Worm (Caenorhabditis elegans) whole organism, L2 larva: ENCODE measurements around the gene syd-1.

ENCODE experiments used
- C34F6.9 ChIP-seq: fragments of 150-350 bp; optimal IDR thresholded peaks from 2 replicates; lab custom pipeline; 2014; ENCODE audit warnings: missing biosample characterization, missing genetic modification characterization
- R02D3.7 ChIP-seq: fragments of 150-350 bp; optimal IDR thresholded peaks from 2 replicates; lab custom pipeline; 2014; ENCODE audit warnings: missing biosample characterization, missing genetic modification characterization
- ZK546.5 ChIP-seq: sonication (generic microtip); optimal IDR thresholded peaks from 2 replicates; lab custom pipeline; 2017; ENCODE audit warnings: missing biosample characterization, missing genetic modification characterization
- alr-1 ChIP-seq: fragments of 150-350 bp; optimal IDR thresholded peaks from 2 replicates; lab custom pipeline; 2014; ENCODE audit warnings: missing biosample characterization, missing genetic modification characterization
- aly-2 ChIP-seq: fragments of 150-350 bp; optimal IDR thresholded peaks from 2 replicates; lab custom pipeline; 2014; ENCODE audit warnings: missing biosample characterization, missing genetic modification characterization
- ama-1 ChIP-seq: fragments of 150-350 bp; optimal IDR thresholded peaks from 2 replicates; lab custom pipeline; 2018; ENCODE audit warnings: inconsistent platforms
- ceh-16 ChIP-seq: fragments of 150-350 bp; optimal IDR thresholded peaks from 2 replicates; lab custom pipeline; 2014; ENCODE audit warnings: missing biosample characterization, missing genetic modification characterization
- ceh-82 ChIP-seq: fragments of 150-350 bp; optimal IDR thresholded peaks from 2 replicates; lab custom pipeline; 2014; ENCODE audit warnings: missing biosample characterization, missing genetic modification characterization
- crh-2 ChIP-seq: sonication (generic microtip); optimal IDR thresholded peaks from 2 replicates; lab custom pipeline; 2017; ENCODE audit warnings: missing biosample characterization, missing genetic modification characterization
- dmd-4 ChIP-seq: sonication (generic microtip); optimal IDR thresholded peaks from 2 replicates; lab custom pipeline; 2017; ENCODE audit warnings: missing biosample characterization, missing genetic modification characterization
- elt-1 ChIP-seq: fragments of 150-350 bp; optimal IDR thresholded peaks from 2 replicates; lab custom pipeline; 2014; ENCODE audit warnings: missing biosample characterization, missing genetic modification characterization
- fos-1 ChIP-seq: fragments of 150-350 bp; optimal IDR thresholded peaks from 2 replicates; lab custom pipeline; 2014; ENCODE audit warnings: missing biosample characterization, missing genetic modification characterization
- gmeb-1 ChIP-seq: fragments of 150-350 bp; optimal IDR thresholded peaks from 2 replicates; lab custom pipeline; 2014; ENCODE audit warnings: missing biosample characterization, missing genetic modification characterization
- lin-11 ChIP-seq: fragments of 150-350 bp; sonication (generic microtip); optimal IDR thresholded peaks from 2 replicates; lab custom pipeline; 2014; ENCODE audit warnings: missing biosample characterization, missing genetic modification characterization, inconsistent platforms, mixed read lengths
- lin-13 ChIP-seq: fragments of 150-350 bp; optimal IDR thresholded peaks from 2 replicates; lab custom pipeline; 2014; ENCODE audit warnings: missing biosample characterization, missing genetic modification reagents, missing genetic modification characterization
- lin-39 ChIP-seq: fragments of 150-350 bp; optimal IDR thresholded peaks from 2 replicates; lab custom pipeline; 2014; ENCODE audit warnings: missing biosample characterization, missing genetic modification reagents, missing genetic modification characterization
- lsy-2 ChIP-seq, 2 experiments: fragments of 150-350 bp in 1 of 2; sonication (generic microtip) in 1 of 2; optimal IDR thresholded peaks; 2 replicates each; lab custom pipeline; 2014 to 2017; ENCODE audit warnings: missing biosample characterization in 2 of 2, missing genetic modification characterization in 2 of 2
- mab-5 ChIP-seq: fragments of 150-350 bp; optimal IDR thresholded peaks from 2 replicates; lab custom pipeline; 2014; ENCODE audit warnings: missing biosample characterization, missing genetic modification characterization
- mbf-1 ChIP-seq: sonication (generic microtip); optimal IDR thresholded peaks from 2 replicates; lab custom pipeline; 2017; ENCODE audit warnings: missing biosample characterization, missing genetic modification characterization
- mdl-1 ChIP-seq, 2 experiments: fragments of 150-350 bp in 1 of 2; sonication (generic microtip) in 1 of 2; optimal IDR thresholded peaks; 2 replicates each; lab custom pipeline; 2017; ENCODE audit warnings: missing biosample characterization in 2 of 2, missing genetic modification characterization in 2 of 2
- nhr-10 ChIP-seq: sonication (generic microtip); optimal IDR thresholded peaks from 2 replicates; lab custom pipeline; 2017; ENCODE audit warnings: missing biosample characterization, missing genetic modification characterization
- nhr-11 ChIP-seq: fragments of 150-350 bp; optimal IDR thresholded peaks from 2 replicates; lab custom pipeline; 2014; ENCODE audit warnings: missing biosample characterization, missing genetic modification characterization
- nhr-129 ChIP-seq: fragments of 150-350 bp; optimal IDR thresholded peaks from 2 replicates; lab custom pipeline; 2014; ENCODE audit warnings: missing biosample characterization, missing genetic modification characterization
- nhr-21 ChIP-seq: fragments of 150-350 bp; optimal IDR thresholded peaks from 2 replicates; lab custom pipeline; 2014; ENCODE audit warnings: missing biosample characterization, missing genetic modification characterization
- nhr-23 ChIP-seq: fragments of 150-350 bp; optimal IDR thresholded peaks from 2 replicates; lab custom pipeline; 2014; ENCODE audit warnings: missing biosample characterization, missing genetic modification reagents, missing genetic modification characterization
- nhr-237 ChIP-seq: fragments of 150-350 bp; optimal IDR thresholded peaks from 2 replicates; lab custom pipeline; 2014; ENCODE audit warnings: missing biosample characterization, missing genetic modification characterization
- nhr-25 ChIP-seq: fragments of 150-350 bp; sonication (generic microtip); optimal IDR thresholded peaks from 3 replicates; lab custom pipeline; 2014; ENCODE audit warnings: missing biosample characterization, missing genetic modification characterization
- nhr-6 ChIP-seq: fragments of 150-350 bp; optimal IDR thresholded peaks from 2 replicates; lab custom pipeline; 2014; ENCODE audit warnings: missing biosample characterization, missing genetic modification characterization
- nhr-77 ChIP-seq: fragments of 150-350 bp; optimal IDR thresholded peaks from 2 replicates; lab custom pipeline; 2014; ENCODE audit warnings: missing biosample characterization, missing genetic modification characterization
- sem-4 ChIP-seq: fragments of 150-350 bp; optimal IDR thresholded peaks from 2 replicates; lab custom pipeline; 2014; ENCODE audit warnings: missing biosample characterization, missing genetic modification reagents, missing genetic modification characterization
- skn-1 ChIP-seq: sonication (generic microtip); optimal IDR thresholded peaks from 2 replicates; lab custom pipeline; 2017; ENCODE audit warnings: missing biosample characterization, missing genetic modification characterization
- sma-3 ChIP-seq: sonication (generic microtip); optimal IDR thresholded peaks from 2 replicates; lab custom pipeline; 2016; ENCODE audit warnings: missing genetic modification reagents, missing genetic modification characterization, missing compliant biosample characterization
- sma-9 ChIP-seq, 2 experiments: fragments of 150-350 bp in 1 of 2; sonication (generic microtip) in 1 of 2; optimal IDR thresholded peaks; 2 replicates each; lab custom pipeline; 2014 to 2016; ENCODE audit warnings: missing genetic modification characterization in 2 of 2, mild to moderate bottlenecking in 1 of 2, missing biosample characterization in 1 of 2, missing compliant biosample characterization in 1 of 2, missing genetic modification reagents in 1 of 2, moderate library complexity in 1 of 2
- snpc-4 ChIP-seq: fragments of 150-350 bp; optimal IDR thresholded peaks from 2 replicates; lab custom pipeline; 2014; ENCODE audit warnings: missing biosample characterization, missing genetic modification characterization
- unc-39 ChIP-seq: fragments of 150-350 bp; optimal IDR thresholded peaks from 2 replicates; lab custom pipeline; 2014; ENCODE audit warnings: missing biosample characterization, missing genetic modification characterization
- unc-55 ChIP-seq: fragments of 150-350 bp; sonication (generic microtip); optimal IDR thresholded peaks from 3 replicates; lab custom pipeline; 2014; ENCODE audit warnings: missing biosample characterization, missing genetic modification reagents, missing genetic modification characterization
- unc-62 ChIP-seq: fragments of 150-350 bp; optimal IDR thresholded peaks from 2 replicates; lab custom pipeline; 2014; ENCODE audit warnings: missing biosample characterization, missing genetic modification reagents, missing genetic modification characterization
- zag-1 ChIP-seq: fragments of 150-350 bp; optimal IDR thresholded peaks from 2 replicates; lab custom pipeline; 2014; ENCODE audit warnings: missing biosample characterization, missing genetic modification characterization
- ztf-1 ChIP-seq: fragments of 200-800 bp; sonication (Bioruptor generic); conservative IDR thresholded peaks from 2 replicates; pipeline ENCODE4 v1.3.6; 2022; ENCODE audit warnings: missing genetic modification characterization, missing compliant biosample characterization
- ztf-11 ChIP-seq: sonication (generic microtip); optimal IDR thresholded peaks from 2 replicates; lab custom pipeline; 2017; ENCODE audit warnings: missing biosample characterization, missing genetic modification characterization
- ztf-4 ChIP-seq: fragments of 150-350 bp; optimal IDR thresholded peaks from 2 replicates; lab custom pipeline; 2014; ENCODE audit warnings: missing biosample characterization, missing genetic modification characterization

syd-1 gene

DNA sequence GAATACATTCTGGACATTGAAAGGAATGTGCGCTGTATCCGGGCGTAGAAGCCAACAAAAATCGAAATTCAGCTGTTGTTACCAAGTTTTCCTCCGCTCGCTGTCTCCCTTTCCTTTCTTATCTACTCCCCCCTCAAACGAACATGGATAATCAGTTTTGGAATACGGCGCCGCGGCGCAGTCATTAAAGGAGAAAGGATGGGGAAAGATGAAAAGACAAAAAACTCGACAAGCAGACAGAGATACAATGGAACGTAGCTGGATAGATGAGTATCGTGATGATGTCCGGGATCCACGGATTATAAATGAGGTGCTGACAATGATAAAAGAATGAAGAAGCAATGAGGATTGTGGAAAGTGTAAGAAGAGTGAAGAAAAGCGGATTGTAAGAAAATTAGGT lies 49.3 kb downstream of the syd-1 start (continued):
- TF ChIP-seq nhr-11 (tag; lab: Kevin White, UChicago) (no peak), nhr-77 (tag; lab: Kevin White, UChicago) (no peak), ztf-1 (GFP tag; lab: Robert Waterston, UW) (no peak), elt-1 (no peak), ceh-16 (tag; lab: Kevin White, UChicago) (no peak), sem-4 (tag; lab: Kevin White, UChicago) (no peak)

DNA sequence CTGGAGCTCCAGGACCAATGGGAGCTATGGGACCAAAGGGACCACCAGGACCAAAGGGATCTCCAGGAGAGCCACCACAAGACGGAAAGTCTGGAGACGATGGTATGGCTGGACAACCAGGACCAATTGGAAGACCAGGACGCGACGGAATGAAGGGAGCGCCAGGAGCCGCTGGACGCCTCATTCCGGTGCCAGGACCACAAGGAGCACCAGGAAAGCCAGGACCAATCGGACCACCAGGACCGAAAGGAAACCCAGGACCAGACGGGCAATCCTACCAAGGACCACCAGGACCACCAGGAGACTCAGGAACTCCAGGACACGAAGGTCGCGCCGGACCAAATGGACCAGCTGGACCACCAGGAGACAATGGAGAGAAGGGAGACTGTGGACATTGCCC lies 49.9 kb downstream of the syd-1 start:
- TF ChIP-seq nhr-6 (no peak), unc-39 (tag; lab: Kevin White, UChicago) (no peak), ama-1 (no peak), nhr-23 (no peak), nhr-77 (tag; lab: Kevin White, UChicago) (no peak), nhr-25 (no peak), sem-4 (tag; lab: Kevin White, UChicago) (no peak), lin-13 (no peak), ztf-11 (tag; lab: Kevin White, UChicago) (no peak), nhr-21 (tag; lab: Kevin White, UChicago) (no peak), unc-62 (GFP tag; lab: Kevin White, UChicago) (no peak), dmd-4 (tag; lab: Kevin White, UChicago) (no peak), ztf-4 (tag; lab: Kevin White, UChicago) (no peak)

DNA sequence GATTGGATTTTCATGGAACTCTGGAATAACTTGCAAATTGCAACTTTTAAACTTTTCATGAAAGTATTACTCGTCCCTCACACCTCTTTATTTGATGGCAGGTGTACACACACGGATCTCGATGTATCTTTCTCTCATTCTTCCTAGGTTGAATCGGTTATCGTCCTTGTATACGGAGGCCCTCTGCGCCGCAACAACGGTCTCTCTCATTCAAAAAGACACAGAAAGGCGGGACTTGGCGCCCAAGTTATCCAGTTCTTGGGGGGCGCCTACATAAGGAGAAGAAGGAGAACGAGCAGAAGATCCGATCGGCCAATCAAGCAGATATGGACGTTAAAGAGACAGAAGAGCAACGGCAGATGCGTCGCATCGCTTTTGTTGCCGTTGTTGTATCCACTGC lies 50.9 kb downstream of the syd-1 start, which contains the start of gene rol-8:
Gene rol-8 (plus strand): TSS at position 301 of the 400 bp plus-strand sequence.
- TF ChIP-seq nhr-77 (tag; lab: Kevin White, UChicago) (no peak), mdl-1 (tag; optimal IDR thresholded peaks at IDR 0.05; lab: Kevin White, UChicago) (no peak), nhr-21 (tag; lab: Kevin White, UChicago) (no peak), lin-13 (no peak), alr-1 (tag; lab: Kevin White, UChicago) (no peak), fos-1 (tag; lab: Kevin White, UChicago) (no peak), C34F6.9 (tag; lab: Kevin White, UChicago) (no peak), crh-2 (no peak)

DNA sequence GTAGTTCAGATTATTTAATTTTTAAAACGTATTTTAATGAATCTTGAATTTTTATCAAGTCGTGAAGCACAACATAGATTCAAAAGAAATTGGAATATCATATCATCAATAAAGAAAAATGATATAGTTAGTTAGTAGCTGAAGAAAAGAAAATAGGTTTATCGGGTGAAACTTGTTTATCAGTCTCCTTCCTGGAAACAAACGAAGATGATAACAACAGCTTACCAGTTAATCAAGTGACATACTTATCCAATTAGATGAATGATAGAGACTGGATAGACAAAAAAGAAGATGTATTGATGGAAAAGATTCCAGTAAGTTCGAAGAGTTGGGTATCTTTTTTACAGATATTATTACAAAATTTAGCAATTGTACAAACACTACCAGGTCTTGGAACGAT lies 51.8 kb downstream of the syd-1 start:
- TF ChIP-seq ama-1: no peak
- no peak for TF ChIP-seq aly-2 (tag; lab: Kevin White, UChicago)
- no peak for TF ChIP-seq nhr-21 (tag; lab: Kevin White, UChicago)
- TF ChIP-seq ZK546.5 (tag; lab: Kevin White, UChicago): no peak
- no peak for TF ChIP-seq mbf-1 (tag; lab: Kevin White, UChicago)
- no peak for TF ChIP-seq lin-11 (tag; lab: Kevin White, UChicago)
- TF ChIP-seq nhr-23: no peak
- no peak for TF ChIP-seq nhr-77 (tag; lab: Kevin White, UChicago)
- no peak for TF ChIP-seq unc-62 (GFP tag; lab: Kevin White, UChicago)
- no peak for TF ChIP-seq sma-9 (GFP tag; optimal IDR thresholded peaks at IDR 0.05; lab: Kevin White, UChicago)
- no peak for TF ChIP-seq sma-9 (tag; optimal IDR thresholded peaks at IDR 0.05; lab: Kevin White, UChicago)
- TF ChIP-seq R02D3.7 (tag; lab: Kevin White, UChicago): no peak
- no peak for TF ChIP-seq lin-13
- TF ChIP-seq C34F6.9 (tag; lab: Kevin White, UChicago): no peak
- TF ChIP-seq ceh-82 (tag; lab: Kevin White, UChicago): no peak

DNA sequence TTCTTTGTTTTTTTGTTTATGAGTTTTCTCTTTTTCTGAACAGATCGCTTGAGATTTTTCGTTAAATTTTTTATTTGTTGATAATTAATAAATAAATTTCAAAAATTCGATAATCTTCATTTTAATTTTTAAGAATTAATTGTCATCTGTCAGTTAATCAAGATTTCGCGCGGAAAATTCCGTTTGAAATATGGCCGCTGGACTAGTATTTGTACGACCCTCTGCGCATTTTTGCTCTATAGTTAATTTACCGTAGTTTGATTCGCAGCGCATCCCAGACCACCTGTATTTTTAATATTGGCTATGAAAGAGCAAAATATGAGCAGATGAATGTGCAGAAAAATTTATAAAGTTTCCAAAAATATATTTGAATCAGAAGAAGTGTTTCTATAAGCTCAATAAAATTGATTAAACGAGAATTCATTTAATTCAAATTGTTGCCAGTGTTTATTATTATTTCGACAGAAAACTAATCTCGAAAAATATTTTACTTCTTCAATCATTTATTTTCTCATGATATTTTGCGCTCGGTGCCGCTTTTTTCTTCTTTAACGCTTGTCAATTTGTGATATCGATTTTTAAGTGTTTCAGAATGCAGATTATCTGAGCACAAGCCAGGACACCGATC lies 57.0 kb downstream of the syd-1 start, which contains the start of gene nfi-1:
Gene nfi-1 (plus strand): TSS at position 578 of the 628 bp plus-strand sequence.
- peak; percentile 70 for TF ChIP-seq C34F6.9 (tag; lab: Kevin White, UChicago)
- no peak for TF ChIP-seq nhr-237
- no peak for TF ChIP-seq ceh-82 (tag; lab: Kevin White, UChicago)
- peak; percentile 59 for TF ChIP-seq unc-55 (GFP tag; lab: Kevin White, UChicago)
- TF ChIP-seq nhr-129 (tag; lab: Kevin White, UChicago): peak; percentile 45
- no peak for TF ChIP-seq ztf-1 (GFP tag; lab: Robert Waterston, UW)
- no peak for TF ChIP-seq nhr-77 (tag; lab: Kevin White, UChicago)
- peak; percentile 27 for TF ChIP-seq gmeb-1 (tag; lab: Kevin White, UChicago)
- no peak for TF ChIP-seq nhr-6
- TF ChIP-seq fos-1 (tag; lab: Kevin White, UChicago): no peak
- TF ChIP-seq skn-1 (tag; lab: Kevin White, UChicago): no peak
- TF ChIP-seq unc-62 (GFP tag; lab: Kevin White, UChicago): no peak
- TF ChIP-seq ama-1: no peak
- TF ChIP-seq sma-3: peak; percentile 18
- TF ChIP-seq mdl-1 (tag; optimal IDR thresholded peaks at IDR 0.05; lab: Kevin White, UChicago): no peak
- no peak for TF ChIP-seq nhr-21 (tag; lab: Kevin White, UChicago)
- TF ChIP-seq lin-39: no peak
- peak; percentile 36 for TF ChIP-seq crh-2
- TF ChIP-seq lin-13: peak; percentile 32
- TF ChIP-seq elt-1: no peak
- peak; percentile 3 to 95 for TF ChIP-seq lsy-2 (tag; optimal IDR thresholded peaks at IDR 0.05; lab: Kevin White, UChicago)
- TF ChIP-seq nhr-25: no peak
- TF ChIP-seq nhr-11 (tag; lab: Kevin White, UChicago): no peak
- no peak for TF ChIP-seq mab-5
- no peak for TF ChIP-seq R02D3.7 (tag; lab: Kevin White, UChicago)
- TF ChIP-seq zag-1 (tag; lab: Kevin White, UChicago): no peak
- TF ChIP-seq nhr-10: no peak
- TF ChIP-seq alr-1 (tag; lab: Kevin White, UChicago): no peak
- TF ChIP-seq unc-39 (tag; lab: Kevin White, UChicago): no peak
- peak; percentile 62 for TF ChIP-seq sma-9 (GFP tag; optimal IDR thresholded peaks at IDR 0.05; lab: Kevin White, UChicago)
- no peak for TF ChIP-seq sma-9 (tag; optimal IDR thresholded peaks at IDR 0.05; lab: Kevin White, UChicago)
- TF ChIP-seq ztf-11 (tag; lab: Kevin White, UChicago): no peak
- TF ChIP-seq snpc-4 (tag; lab: Kevin White, UChicago): no peak
- TF ChIP-seq, all 48 proteins: peak for 9
